Fruit fly (Drosophila melanogaster) whole organism, prepupa: ENCODE data around the gene caz.
A peak's percentile ranks its signal among the peaks of the same experiment; 100 is the strongest.

Experiments
- Blimp-1 ChIP-seq: fragments of 200-800 bp; sonication (Bioruptor generic); optimal IDR thresholded peaks from 3 replicates; lab custom pipeline; 2017; ENCODE audit warnings: missing biosample characterization, missing genetic modification characterization, mild to moderate bottlenecking, moderate library complexity, missing genetic modification reagents
- CG10631 ChIP-seq: fragments of 200-800 bp; sonication (Bioruptor generic); optimal IDR thresholded peaks from 2 replicates; lab custom pipeline; 2016; ENCODE audit warnings: missing biosample characterization, missing genetic modification characterization
- CG16779 ChIP-seq: fragments of 200-800 bp; sonication (Bioruptor generic); optimal IDR thresholded peaks from 3 replicates; lab custom pipeline; 2017; ENCODE audit warnings: missing biosample characterization, mild to moderate bottlenecking, missing genetic modification characterization
- CG3032 ChIP-seq: fragments of 200-800 bp; optimal IDR thresholded peaks from 2 replicates; lab custom pipeline; 2019; ENCODE audit warnings: missing biosample characterization, mild to moderate bottlenecking, missing genetic modification characterization, moderate library complexity
- CG31627 ChIP-seq: fragments of 200-800 bp; sonication (Bioruptor generic); optimal IDR thresholded peaks from 3 replicates; lab custom pipeline; 2016; ENCODE audit warnings: missing biosample characterization, missing genetic modification characterization
- CG32006 ChIP-seq: fragments of 200-800 bp; sonication (Bioruptor generic); optimal IDR thresholded peaks from 3 replicates; lab custom pipeline; 2017; ENCODE audit warnings: missing biosample characterization, mild to moderate bottlenecking, missing genetic modification characterization
- CG34406 ChIP-seq: fragments of 200-800 bp; sonication (Bioruptor generic); optimal IDR thresholded peaks from 3 replicates; lab custom pipeline; 2016; ENCODE audit warnings: missing biosample characterization, missing genetic modification characterization
- CG6276 ChIP-seq: fragments of 200-800 bp; sonication (Bioruptor generic); optimal IDR thresholded peaks from 2 replicates; lab custom pipeline; 2017; ENCODE audit warnings: missing biosample characterization, mild to moderate bottlenecking, missing genetic modification characterization
- CG6792 ChIP-seq: fragments of 200-800 bp; sonication (Bioruptor generic); optimal IDR thresholded peaks from 3 replicates; lab custom pipeline; 2016; ENCODE audit warnings: missing biosample characterization, missing genetic modification characterization
- CG6808 ChIP-seq: fragments of 200-800 bp; sonication (Bioruptor generic); optimal IDR thresholded peaks from 3 replicates; lab custom pipeline; 2017; ENCODE audit warnings: missing biosample characterization, missing genetic modification characterization, mild to moderate bottlenecking, moderate library complexity, missing genetic modification reagents
- CG6854 ChIP-seq: fragments of 200-800 bp; sonication (Bioruptor generic); optimal IDR thresholded peaks from 2 replicates; lab custom pipeline; 2017; ENCODE audit warnings: missing biosample characterization, mild to moderate bottlenecking, missing genetic modification characterization
- CG8119 ChIP-seq: fragments of 200-800 bp; sonication (Bioruptor generic); IDR thresholded peaks from 3 replicates; pipeline ENCODE4 v1.3.6; 2022; ENCODE audit warnings: missing biosample characterization, missing genetic modification characterization
- Eip75B ChIP-seq: fragments of 200-800 bp; sonication (Bioruptor generic); optimal IDR thresholded peaks from 3 replicates; lab custom pipeline; 2016; ENCODE audit warnings: missing biosample characterization, missing genetic modification characterization
- Eip78C ChIP-seq: fragments of 200-800 bp; sonication (Bioruptor generic); peaks from one replicate; lab custom pipeline; 2016; ENCODE audit warnings: missing biosample characterization, missing genetic modification characterization
- Ets21C ChIP-seq: fragments of 200-800 bp; sonication (Bioruptor generic); optimal IDR thresholded peaks from 3 replicates; lab custom pipeline; 2016; ENCODE audit warnings: missing biosample characterization, missing genetic modification characterization
- Ets96B ChIP-seq: fragments of 200-800 bp; optimal IDR thresholded peaks from 2 replicates; lab custom pipeline; 2019; ENCODE audit warnings: missing biosample characterization, mild to moderate bottlenecking, missing genetic modification characterization, moderate library complexity
- Gug ChIP-seq: fragments of 200-800 bp; sonication (Bioruptor generic); IDR thresholded peaks from 2 replicates; pipeline ENCODE4 v1.3.6; 2022; ENCODE audit warnings: missing biosample characterization, missing genetic modification characterization
- Hr38 ChIP-seq: sonication (Bioruptor generic); optimal IDR thresholded peaks from 2 replicates; lab custom pipeline; 2016; ENCODE audit warnings: missing biosample characterization, missing genetic modification characterization
- Hr4 ChIP-seq: fragments of 200-800 bp; sonication (Bioruptor generic); optimal IDR thresholded peaks from 3 replicates; lab custom pipeline; 2016; ENCODE audit warnings: missing biosample characterization, missing genetic modification characterization
- Met ChIP-seq: fragments of 200-800 bp; sonication (Bioruptor generic); optimal IDR thresholded peaks from 3 replicates; lab custom pipeline; 2016; ENCODE audit warnings: missing biosample characterization, missing genetic modification characterization
- Sox102F ChIP-seq: fragments of 200-800 bp; sonication (Bioruptor generic); optimal IDR thresholded peaks from 2 replicates; lab custom pipeline; 2016; ENCODE audit warnings: missing biosample characterization, mild to moderate bottlenecking, missing genetic modification characterization
- Sox14 ChIP-seq: fragments of 200-800 bp; sonication (Bioruptor generic); optimal IDR thresholded peaks from 3 replicates; lab custom pipeline; 2016; ENCODE audit warnings: missing biosample characterization, missing genetic modification characterization
- Sox15 ChIP-seq: fragments of 200-800 bp; sonication (Bioruptor generic); optimal IDR thresholded peaks from 3 replicates; lab custom pipeline; 2016; ENCODE audit warnings: missing biosample characterization, missing genetic modification characterization
- achi ChIP-seq: fragments of 200-800 bp; sonication (Bioruptor generic); optimal IDR thresholded peaks from 3 replicates; lab custom pipeline; 2016; ENCODE audit warnings: missing biosample characterization, missing genetic modification characterization
- acj6 ChIP-seq: fragments of 200-800 bp; sonication (Bioruptor generic); optimal IDR thresholded peaks from 3 replicates; lab custom pipeline; 2016; ENCODE audit warnings: missing biosample characterization, missing genetic modification characterization
- cyc ChIP-seq: fragments of 200-800 bp; sonication (Bioruptor generic); optimal IDR thresholded peaks from 3 replicates; lab custom pipeline; 2016; ENCODE audit warnings: missing biosample characterization, missing genetic modification characterization
- dac ChIP-seq: fragments of 200-800 bp; sonication (Bioruptor generic); optimal IDR thresholded peaks from 2 replicates; lab custom pipeline; 2017; ENCODE audit warnings: missing biosample characterization, mild to moderate bottlenecking, missing genetic modification characterization
- dsx ChIP-seq: fragments of 200-800 bp; optimal IDR thresholded peaks from 3 replicates; lab custom pipeline; 2019; ENCODE audit warnings: missing biosample characterization, mild to moderate bottlenecking, missing genetic modification characterization, moderate library complexity; ENCODE audit not compliant: poor library complexity, severe bottlenecking
- eg ChIP-seq: fragments of 200-800 bp; sonication (Bioruptor generic); IDR thresholded peaks from 3 replicates; pipeline ENCODE4 v1.3.6; 2022; ENCODE audit warnings: missing biosample characterization, missing genetic modification characterization
- esn ChIP-seq: fragments of 200-800 bp; sonication (Bioruptor generic); optimal IDR thresholded peaks from 2 replicates; lab custom pipeline; 2016; ENCODE audit warnings: missing biosample characterization, mild to moderate bottlenecking, missing genetic modification characterization, moderate library complexity
- fkh ChIP-seq: fragments of 200-800 bp; sonication (Bioruptor generic); optimal IDR thresholded peaks from 3 replicates; lab custom pipeline; 2017; ENCODE audit warnings: missing biosample characterization, mild to moderate bottlenecking, missing genetic modification characterization, moderate library complexity
- lz ChIP-seq: fragments of 200-800 bp; sonication (Bioruptor generic); optimal IDR thresholded peaks from 3 replicates; lab custom pipeline; 2016; ENCODE audit warnings: missing biosample characterization, missing genetic modification characterization
- net ChIP-seq: fragments of 200-800 bp; sonication (Bioruptor generic); optimal IDR thresholded peaks from 3 replicates; lab custom pipeline; 2016; ENCODE audit warnings: missing biosample characterization, missing genetic modification characterization
- salr ChIP-seq, 2 experiments: fragments of 200-800 bp; sonication (Bioruptor generic); optimal IDR thresholded peaks; 3 replicates each; lab custom pipeline; 2016 to 2018; ENCODE audit warnings: missing biosample characterization in 2 of 2, missing genetic modification characterization in 2 of 2, mild to moderate bottlenecking in 1 of 2
- ss ChIP-seq, 2 experiments: fragments of 200-800 bp; sonication (Bioruptor generic); optimal IDR thresholded peaks; 2 replicates in 1 of 2; 3 replicates in 1 of 2; lab custom pipeline; 2017 to 2018; ENCODE audit warnings: mild to moderate bottlenecking in 2 of 2, missing biosample characterization in 2 of 2, missing genetic modification characterization in 2 of 2, moderate library complexity in 1 of 2
- topi ChIP-seq: fragments of 200-800 bp; sonication (Bioruptor generic); optimal IDR thresholded peaks from 3 replicates; lab custom pipeline; 2016; ENCODE audit warnings: missing biosample characterization, missing genetic modification characterization
- vri ChIP-seq: fragments of 200-800 bp; sonication (Bioruptor generic); optimal IDR thresholded peaks from 3 replicates; lab custom pipeline; 2016; ENCODE audit warnings: missing biosample characterization, mild to moderate bottlenecking, missing genetic modification characterization

Gene caz

dm6 chrX:16288492-16288964, at the start of gene caz, which contains the start of gene CG32576:
Gene caz (plus strand): TSS chrX:16288810.
Gene CG32576 (minus strand): TSS chrX:16288533.
- TF ChIP-seq CG3032 (tag; lab: Kevin White, UChicago) (peak; percentile 23), Eip78C (peak; percentile 8), CG31627 (GFP tag; lab: Kevin White, UChicago) (no peak), fkh (GFP tag; lab: Kevin White, UChicago) (peak; percentile 94), dsx (GFP tag; lab: Kevin White, UChicago) (peak; percentile 88), vri (peak; percentile 23), Hr38 (no peak), CG34406 (no peak), acj6 (GFP tag; lab: Kevin White, UChicago) (peak; percentile 46), esn (GFP tag; lab: Kevin White, UChicago) (peak; percentile 49), cyc (GFP tag; lab: Kevin White, UChicago) (peak; percentile 3), CG6792 (peak; percentile 13), lz (GFP tag; lab: Kevin White, UChicago) (peak; percentile 12), eg (GFP tag; lab: Robert Waterston, UW) (no peak), CG8119 (GFP tag; lab: Robert Waterston, UW) (no peak), CG10631 (GFP tag; lab: Kevin White, UChicago) (peak; percentile 51), Ets96B (tag; lab: Kevin White, UChicago) (no peak), CG16779 (no peak), achi (GFP tag; lab: Kevin White, UChicago) (peak; percentile 47), Sox102F (GFP tag; lab: Kevin White, UChicago) (peak; percentile 43), Blimp-1 (peak; percentile 8), Sox15 (GFP tag; lab: Kevin White, UChicago) (no peak)

- TF ChIP-seq Ets21C (GFP tag; lab: Kevin White, UChicago), result no peak
- no peak for TF ChIP-seq vri
- TF ChIP-seq CG16779, result no peak
- TF ChIP-seq Met, result no peak
- no peak for TF ChIP-seq Ets96B (tag; lab: Kevin White, UChicago)
- TF ChIP-seq CG32006 (GFP tag; lab: Kevin White, UChicago), result no peak
- no peak for TF ChIP-seq Sox14 (GFP tag; lab: Kevin White, UChicago)
- no peak for TF ChIP-seq cyc (GFP tag; lab: Kevin White, UChicago)
- no peak for TF ChIP-seq CG6808 (GFP tag; lab: Kevin White, UChicago)
- no peak for TF ChIP-seq acj6 (GFP tag; lab: Kevin White, UChicago)
- no peak for TF ChIP-seq CG31627 (GFP tag; lab: Kevin White, UChicago)
- no peak for TF ChIP-seq CG6854 (GFP tag; lab: Kevin White, UChicago)
- TF ChIP-seq salr (GFP tag; optimal IDR thresholded peaks at IDR 0.05; lab: Kevin White, UChicago), result no peak
- no peak for TF ChIP-seq fkh (GFP tag; lab: Kevin White, UChicago)
- no peak for TF ChIP-seq CG6276
- no peak for TF ChIP-seq Eip75B (GFP tag; lab: Kevin White, UChicago)
- no peak for TF ChIP-seq CG10631 (GFP tag; lab: Kevin White, UChicago)
- TF ChIP-seq topi (GFP tag; lab: Kevin White, UChicago), result no peak
- TF ChIP-seq, all 60 proteins: peak for 0
These were observed 46.7 kb upstream of the caz start for dm6 chrX:16241831-16242451.

- no peak for TF ChIP-seq Hr38
- TF ChIP-seq CG6276, result no peak
- no peak for TF ChIP-seq net (GFP tag; lab: Kevin White, UChicago)
- no peak for TF ChIP-seq Hr4
- TF ChIP-seq ss (GFP tag; optimal IDR thresholded peaks at IDR 0.05; lab: Kevin White, UChicago), result no peak
- no peak for TF ChIP-seq dac (GFP tag; lab: Kevin White, UChicago)
- TF ChIP-seq Gug, result no peak
- TF ChIP-seq Sox102F (GFP tag; lab: Kevin White, UChicago), result no peak
These were observed 44.6 kb upstream of the caz start for dm6 chrX:16243989-16244388.
